Worm (Caenorhabditis elegans) whole organism, L2 larva: ENCODE results near the gene srbc-68.

Experiments
- F13H6.1 ChIP-seq: sonication (generic microtip); optimal IDR thresholded peaks from 2 replicates; lab custom pipeline; 2016; ENCODE audit warnings: missing genetic modification characterization, missing compliant biosample characterization
- R02D3.7 ChIP-seq: fragments of 150-350 bp; optimal IDR thresholded peaks from 2 replicates; lab custom pipeline; 2014; ENCODE audit warnings: missing biosample characterization, missing genetic modification characterization
- Y55F3AM.14 ChIP-seq: fragments of 200-800 bp; sonication (Bioruptor generic); optimal IDR thresholded peaks from 2 replicates; lab custom pipeline; 2018; ENCODE audit warnings: mild to moderate bottlenecking, missing genetic modification characterization, missing compliant biosample characterization
- dmd-4 ChIP-seq: sonication (generic microtip); optimal IDR thresholded peaks from 2 replicates; lab custom pipeline; 2017; ENCODE audit warnings: missing biosample characterization, missing genetic modification characterization
- elt-3 ChIP-seq: sonication (generic microtip); optimal IDR thresholded peaks from 2 replicates; lab custom pipeline; 2017; ENCODE audit warnings: missing biosample characterization, missing genetic modification characterization
- sem-4 ChIP-seq: fragments of 150-350 bp; optimal IDR thresholded peaks from 2 replicates; lab custom pipeline; 2014; ENCODE audit warnings: missing biosample characterization, missing genetic modification reagents, missing genetic modification characterization
- skn-1 ChIP-seq: sonication (generic microtip); optimal IDR thresholded peaks from 2 replicates; lab custom pipeline; 2017; ENCODE audit warnings: missing biosample characterization, missing genetic modification characterization
- unc-55 ChIP-seq: fragments of 150-350 bp; sonication (generic microtip); optimal IDR thresholded peaks from 3 replicates; lab custom pipeline; 2014; ENCODE audit warnings: missing biosample characterization, missing genetic modification reagents, missing genetic modification characterization
- unc-62 ChIP-seq: fragments of 150-350 bp; optimal IDR thresholded peaks from 2 replicates; lab custom pipeline; 2014; ENCODE audit warnings: missing biosample characterization, missing genetic modification reagents, missing genetic modification characterization
- zag-1 ChIP-seq: fragments of 150-350 bp; optimal IDR thresholded peaks from 2 replicates; lab custom pipeline; 2014; ENCODE audit warnings: missing biosample characterization, missing genetic modification characterization
- ztf-11 ChIP-seq: sonication (generic microtip); optimal IDR thresholded peaks from 2 replicates; lab custom pipeline; 2017; ENCODE audit warnings: missing biosample characterization, missing genetic modification characterization
- ztf-4 ChIP-seq: fragments of 150-350 bp; optimal IDR thresholded peaks from 2 replicates; lab custom pipeline; 2014; ENCODE audit warnings: missing biosample characterization, missing genetic modification characterization

DNA sequence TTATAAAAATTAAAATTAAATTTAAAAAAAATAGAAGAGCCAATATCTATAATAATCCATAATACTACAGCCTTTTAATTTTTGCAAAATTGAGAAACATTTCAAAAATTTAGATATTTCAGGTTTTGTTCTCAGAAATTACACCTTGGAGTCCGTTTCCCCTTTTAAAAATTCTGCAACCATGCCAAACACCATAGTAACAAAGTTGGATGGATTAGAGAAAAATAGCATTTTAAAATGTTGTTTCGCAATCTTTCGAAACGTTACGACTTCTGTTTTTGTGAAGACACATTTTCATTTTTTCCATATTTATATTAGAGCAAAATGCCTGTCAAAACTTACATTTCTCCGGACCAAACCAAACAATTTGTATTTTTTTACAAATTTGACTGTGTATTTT, 21.4 kb downstream of the srbc-68 start, which contains the start of gene T24A6.7:
- TF ChIP-seq F13H6.1 (tag; lab: Kevin White, UChicago) (no peak), ztf-4 (no peak), R02D3.7 (tag; lab: Kevin White, UChicago) (no peak), unc-55 (GFP tag; lab: Kevin White, UChicago) (no peak), ztf-11 (no peak), elt-3 (tag; lab: Kevin White, UChicago) (no peak), sem-4 (tag; lab: Kevin White, UChicago) (no peak), unc-62 (GFP tag; lab: Kevin White, UChicago) (no peak), dmd-4 (tag; lab: Kevin White, UChicago) (no peak), Y55F3AM.14 (GFP tag; lab: Kevin White, UChicago) (no peak), skn-1 (tag; lab: Kevin White, UChicago) (no peak), zag-1 (no peak)
